Fruit fly (Drosophila melanogaster) whole organism, prepupa: ENCODE results near the gene Ret.

Experiments
- Blimp-1 ChIP-seq: fragments of 200-800 bp; sonication (Bioruptor generic); optimal IDR thresholded peaks from 3 replicates; lab custom pipeline; 2017; ENCODE audit warnings: missing biosample characterization, missing genetic modification characterization, mild to moderate bottlenecking, moderate library complexity, missing genetic modification reagents
- CG10669 ChIP-seq: fragments of 200-800 bp; sonication (Bioruptor generic); optimal IDR thresholded peaks from 3 replicates; lab custom pipeline; 2018; ENCODE audit warnings: missing biosample characterization, mild to moderate bottlenecking, missing genetic modification characterization, moderate library complexity
- CG11294 ChIP-seq: fragments of 200-800 bp; sonication (Bioruptor generic); IDR thresholded peaks from 2 replicates; pipeline ENCODE4 v1.3.6; 2022; ENCODE audit warnings: missing biosample characterization, missing genetic modification characterization
- CG11762 ChIP-seq: fragments of 200-800 bp; sonication (Bioruptor generic); optimal IDR thresholded peaks from 3 replicates; lab custom pipeline; 2016; ENCODE audit warnings: missing biosample characterization, missing genetic modification characterization; ENCODE audit not compliant: insufficient read depth
- CG11902 ChIP-seq: fragments of 200-800 bp; sonication (Bioruptor generic); optimal IDR thresholded peaks from 3 replicates; lab custom pipeline; 2016; ENCODE audit warnings: missing biosample characterization, missing genetic modification characterization
- CG15336 ChIP-seq: fragments of 200-800 bp; sonication (Bioruptor generic); IDR thresholded peaks from 2 replicates; pipeline ENCODE4 v1.3.6; 2022; ENCODE audit warnings: missing biosample characterization, missing genetic modification characterization
- CG1621 ChIP-seq: fragments of 200-800 bp; sonication (Bioruptor generic); optimal IDR thresholded peaks from 3 replicates; lab custom pipeline; 2018; ENCODE audit warnings: missing biosample characterization, mild to moderate bottlenecking, missing genetic modification characterization
- CG16779 ChIP-seq: fragments of 200-800 bp; sonication (Bioruptor generic); optimal IDR thresholded peaks from 3 replicates; lab custom pipeline; 2017; ENCODE audit warnings: missing biosample characterization, mild to moderate bottlenecking, missing genetic modification characterization
- CG3032 ChIP-seq: fragments of 200-800 bp; optimal IDR thresholded peaks from 2 replicates; lab custom pipeline; 2019; ENCODE audit warnings: missing biosample characterization, mild to moderate bottlenecking, missing genetic modification characterization, moderate library complexity
- CG31627 ChIP-seq: fragments of 200-800 bp; sonication (Bioruptor generic); optimal IDR thresholded peaks from 3 replicates; lab custom pipeline; 2016; ENCODE audit warnings: missing biosample characterization, missing genetic modification characterization
- CG34406 ChIP-seq: fragments of 200-800 bp; sonication (Bioruptor generic); optimal IDR thresholded peaks from 3 replicates; lab custom pipeline; 2016; ENCODE audit warnings: missing biosample characterization, missing genetic modification characterization
- CG4318 ChIP-seq: fragments of 200-800 bp; sonication (Bioruptor generic); optimal IDR thresholded peaks from 3 replicates; lab custom pipeline; 2017; ENCODE audit warnings: missing biosample characterization, mild to moderate bottlenecking, missing genetic modification characterization
- CG6163 ChIP-seq: fragments of 200-800 bp; sonication (Bioruptor generic); IDR thresholded peaks from 3 replicates; pipeline ENCODE4 v1.3.6; 2022; ENCODE audit warnings: missing biosample characterization, missing genetic modification characterization
- CG6276 ChIP-seq: fragments of 200-800 bp; sonication (Bioruptor generic); optimal IDR thresholded peaks from 2 replicates; lab custom pipeline; 2017; ENCODE audit warnings: missing biosample characterization, mild to moderate bottlenecking, missing genetic modification characterization
- CG6792 ChIP-seq: fragments of 200-800 bp; sonication (Bioruptor generic); optimal IDR thresholded peaks from 3 replicates; lab custom pipeline; 2016; ENCODE audit warnings: missing biosample characterization, missing genetic modification characterization
- CG6808 ChIP-seq: fragments of 200-800 bp; sonication (Bioruptor generic); optimal IDR thresholded peaks from 3 replicates; lab custom pipeline; 2017; ENCODE audit warnings: missing biosample characterization, missing genetic modification characterization, mild to moderate bottlenecking, moderate library complexity, missing genetic modification reagents
- CG6854 ChIP-seq: fragments of 200-800 bp; sonication (Bioruptor generic); optimal IDR thresholded peaks from 2 replicates; lab custom pipeline; 2017; ENCODE audit warnings: missing biosample characterization, mild to moderate bottlenecking, missing genetic modification characterization
- CG7368 ChIP-seq: fragments of 200-800 bp; sonication (Bioruptor generic); optimal IDR thresholded peaks from 3 replicates; lab custom pipeline; 2016; ENCODE audit warnings: missing biosample characterization, missing genetic modification characterization
- CG8632 ChIP-seq: fragments of 200-800 bp; sonication (Bioruptor generic); optimal IDR thresholded peaks from 3 replicates; lab custom pipeline; 2016; ENCODE audit warnings: missing biosample characterization, missing genetic modification characterization
- CG9139 ChIP-seq: fragments of 200-800 bp; sonication (Bioruptor generic); optimal IDR thresholded peaks from 3 replicates; lab custom pipeline; 2017; ENCODE audit warnings: missing biosample characterization, mild to moderate bottlenecking, missing genetic modification characterization
- Eip75B ChIP-seq: fragments of 200-800 bp; sonication (Bioruptor generic); optimal IDR thresholded peaks from 3 replicates; lab custom pipeline; 2016; ENCODE audit warnings: missing biosample characterization, missing genetic modification characterization
- Eip78C ChIP-seq: fragments of 200-800 bp; sonication (Bioruptor generic); peaks from one replicate; lab custom pipeline; 2016; ENCODE audit warnings: missing biosample characterization, missing genetic modification characterization
- Eip93F ChIP-seq: fragments of 200-800 bp; sonication (Bioruptor generic); optimal IDR thresholded peaks from 2 replicates; lab custom pipeline; 2016; ENCODE audit warnings: missing biosample characterization, mild to moderate bottlenecking, missing genetic modification characterization
- Ets96B ChIP-seq: fragments of 200-800 bp; optimal IDR thresholded peaks from 2 replicates; lab custom pipeline; 2019; ENCODE audit warnings: missing biosample characterization, mild to moderate bottlenecking, missing genetic modification characterization, moderate library complexity
- Hr38 ChIP-seq: sonication (Bioruptor generic); optimal IDR thresholded peaks from 2 replicates; lab custom pipeline; 2016; ENCODE audit warnings: missing biosample characterization, missing genetic modification characterization
- Hr39 ChIP-seq: fragments of 200-800 bp; sonication (Bioruptor generic); optimal IDR thresholded peaks from 2 replicates; lab custom pipeline; 2016; ENCODE audit warnings: missing biosample characterization, missing genetic modification characterization
- Hr4 ChIP-seq: fragments of 200-800 bp; sonication (Bioruptor generic); optimal IDR thresholded peaks from 3 replicates; lab custom pipeline; 2016; ENCODE audit warnings: missing biosample characterization, missing genetic modification characterization
- Lpt ChIP-seq: fragments of 200-800 bp; sonication (Bioruptor generic); optimal IDR thresholded peaks from 3 replicates; lab custom pipeline; 2016; ENCODE audit warnings: missing biosample characterization, missing genetic modification characterization
- Met ChIP-seq: fragments of 200-800 bp; sonication (Bioruptor generic); optimal IDR thresholded peaks from 3 replicates; lab custom pipeline; 2016; ENCODE audit warnings: missing biosample characterization, missing genetic modification characterization
- OdsH ChIP-seq: fragments of 200-800 bp; sonication (Bioruptor generic); optimal IDR thresholded peaks from 3 replicates; lab custom pipeline; 2016; ENCODE audit warnings: missing biosample characterization, missing genetic modification characterization
- Smox ChIP-seq: fragments of 200-800 bp; sonication (Bioruptor generic); optimal IDR thresholded peaks from 3 replicates; lab custom pipeline; 2016; ENCODE audit warnings: missing biosample characterization, missing genetic modification characterization
- Sox14 ChIP-seq: fragments of 200-800 bp; sonication (Bioruptor generic); optimal IDR thresholded peaks from 3 replicates; lab custom pipeline; 2016; ENCODE audit warnings: missing biosample characterization, missing genetic modification characterization
- achi ChIP-seq: fragments of 200-800 bp; sonication (Bioruptor generic); optimal IDR thresholded peaks from 3 replicates; lab custom pipeline; 2016; ENCODE audit warnings: missing biosample characterization, missing genetic modification characterization
- cyc ChIP-seq: fragments of 200-800 bp; sonication (Bioruptor generic); optimal IDR thresholded peaks from 3 replicates; lab custom pipeline; 2016; ENCODE audit warnings: missing biosample characterization, missing genetic modification characterization
- dac ChIP-seq: fragments of 200-800 bp; sonication (Bioruptor generic); optimal IDR thresholded peaks from 2 replicates; lab custom pipeline; 2017; ENCODE audit warnings: missing biosample characterization, mild to moderate bottlenecking, missing genetic modification characterization
- dsx ChIP-seq: fragments of 200-800 bp; optimal IDR thresholded peaks from 3 replicates; lab custom pipeline; 2019; ENCODE audit warnings: missing biosample characterization, mild to moderate bottlenecking, missing genetic modification characterization, moderate library complexity; ENCODE audit not compliant: poor library complexity, severe bottlenecking
- eg ChIP-seq: fragments of 200-800 bp; sonication (Bioruptor generic); IDR thresholded peaks from 3 replicates; pipeline ENCODE4 v1.3.6; 2022; ENCODE audit warnings: missing biosample characterization, missing genetic modification characterization
- fd59A ChIP-seq: fragments of 200-800 bp; sonication (Bioruptor generic); optimal IDR thresholded peaks from 2 replicates; lab custom pipeline; 2017; ENCODE audit warnings: missing biosample characterization, mild to moderate bottlenecking, missing genetic modification characterization, missing genetic modification reagents
- fd85E ChIP-seq: fragments of 200-800 bp; sonication (Bioruptor generic); optimal IDR thresholded peaks from 3 replicates; lab custom pipeline; 2016; ENCODE audit warnings: missing biosample characterization, missing genetic modification characterization
- lz ChIP-seq: fragments of 200-800 bp; sonication (Bioruptor generic); optimal IDR thresholded peaks from 3 replicates; lab custom pipeline; 2016; ENCODE audit warnings: missing biosample characterization, missing genetic modification characterization
- net ChIP-seq: fragments of 200-800 bp; sonication (Bioruptor generic); optimal IDR thresholded peaks from 3 replicates; lab custom pipeline; 2016; ENCODE audit warnings: missing biosample characterization, missing genetic modification characterization
- salr ChIP-seq, 2 experiments: fragments of 200-800 bp; sonication (Bioruptor generic); optimal IDR thresholded peaks; 3 replicates each; lab custom pipeline; 2016 to 2018; ENCODE audit warnings: missing biosample characterization in 2 of 2, missing genetic modification characterization in 2 of 2, mild to moderate bottlenecking in 1 of 2
- spab ChIP-seq: fragments of 200-800 bp; sonication (Bioruptor generic); optimal IDR thresholded peaks from 2 replicates; lab custom pipeline; 2017; ENCODE audit warnings: missing biosample characterization, mild to moderate bottlenecking, missing genetic modification characterization, missing genetic modification reagents
- topi ChIP-seq: fragments of 200-800 bp; sonication (Bioruptor generic); optimal IDR thresholded peaks from 3 replicates; lab custom pipeline; 2016; ENCODE audit warnings: missing biosample characterization, missing genetic modification characterization
- vri ChIP-seq: fragments of 200-800 bp; sonication (Bioruptor generic); optimal IDR thresholded peaks from 3 replicates; lab custom pipeline; 2016; ENCODE audit warnings: missing biosample characterization, mild to moderate bottlenecking, missing genetic modification characterization

Ret gene

dm6 chr2L:21158554-21158953, 40.0 kb downstream of the Ret start, which contains the start of the genes Coq3 and Pld3 (continued):
- TF ChIP-seq OdsH, result peak; percentile 97
- TF ChIP-seq salr (GFP tag; optimal IDR thresholded peaks at IDR 0.05; lab: Kevin White, UChicago), result peak; percentile 82 to 91
- peak; percentile 88 for TF ChIP-seq CG15336 (GFP tag; lab: Robert Waterston, UW)
- peak; percentile 94 for TF ChIP-seq CG6792 (GFP tag; lab: Kevin White, UChicago)
- TF ChIP-seq CG11762 (GFP tag; lab: Kevin White, UChicago), result peak; percentile 92
- peak; percentile 95 for TF ChIP-seq CG8632 (GFP tag; lab: Kevin White, UChicago)
- TF ChIP-seq CG3032 (tag; lab: Kevin White, UChicago), result peak; percentile 93
- peak; percentile 94 for TF ChIP-seq topi (GFP tag; lab: Kevin White, UChicago)
- TF ChIP-seq CG6163 (GFP tag; lab: Robert Waterston, UW), result peak; percentile 94
- peak; percentile 88 for TF ChIP-seq dsx (GFP tag; lab: Kevin White, UChicago)
- peak; percentile 91 for TF ChIP-seq Lpt (GFP tag; lab: Kevin White, UChicago)
- TF ChIP-seq Ets96B (tag; lab: Kevin White, UChicago), result peak; percentile 91
- peak; percentile 94 for TF ChIP-seq Hr39 (GFP tag; lab: Kevin White, UChicago)
- peak; percentile 95 for TF ChIP-seq net (GFP tag; lab: Kevin White, UChicago)
- peak; percentile 93 for TF ChIP-seq Eip93F (GFP tag; lab: Kevin White, UChicago)
- TF ChIP-seq CG34406, result peak; percentile 95
- TF ChIP-seq CG7368 (GFP tag; lab: Kevin White, UChicago), result peak; percentile 93
- TF ChIP-seq achi, result peak; percentile 98
- TF ChIP-seq CG1621 (tag; lab: Kevin White, UChicago), result peak; percentile 87
- peak; percentile 93 for TF ChIP-seq cyc (GFP tag; lab: Kevin White, UChicago)
- peak; percentile 89 for TF ChIP-seq CG10669
- peak; percentile 99 for TF ChIP-seq Eip78C (GFP tag; lab: Kevin White, UChicago)
- TF ChIP-seq spab, result peak; percentile 82
- peak; percentile 52 for TF ChIP-seq Hr38
- TF ChIP-seq eg (GFP tag; lab: Robert Waterston, UW), result peak; percentile 95
- TF ChIP-seq fd59A (GFP tag; lab: Kevin White, UChicago), result peak; percentile 82
- peak; percentile 85 for TF ChIP-seq CG11902
- peak; percentile 94 for TF ChIP-seq lz
- TF ChIP-seq CG4318 (GFP tag; lab: Kevin White, UChicago), result peak; percentile 85
- TF ChIP-seq CG16779 (tag; lab: Kevin White, UChicago), result no peak

- TF ChIP-seq CG6854 (GFP tag; lab: Kevin White, UChicago), result no peak
- no peak for TF ChIP-seq Eip75B (GFP tag; lab: Kevin White, UChicago)
- no peak for TF ChIP-seq Met (GFP tag; lab: Kevin White, UChicago)
- no peak for TF ChIP-seq Smox (GFP tag; lab: Kevin White, UChicago)
- no peak for TF ChIP-seq CG6792 (GFP tag; lab: Kevin White, UChicago)
- TF ChIP-seq CG10669, result no peak
- TF ChIP-seq spab, result no peak
- TF ChIP-seq net (GFP tag; lab: Kevin White, UChicago), result no peak
- TF ChIP-seq Hr4 (GFP tag; lab: Kevin White, UChicago), result peak; percentile 32
- no peak for TF ChIP-seq Sox14 (GFP tag; lab: Kevin White, UChicago)
- no peak for TF ChIP-seq CG9139 (GFP tag; lab: Kevin White, UChicago)
- no peak for TF ChIP-seq Blimp-1
- TF ChIP-seq CG6808 (GFP tag; lab: Kevin White, UChicago), result no peak
- TF ChIP-seq fd85E (GFP tag; lab: Kevin White, UChicago), result no peak
- TF ChIP-seq Lpt (GFP tag; lab: Kevin White, UChicago), result no peak
- TF ChIP-seq OdsH, result no peak
- TF ChIP-seq topi (GFP tag; lab: Kevin White, UChicago), result peak; percentile 9
- no peak for TF ChIP-seq CG6276 (GFP tag; lab: Kevin White, UChicago)
- peak; percentile 25 for TF ChIP-seq achi
- TF ChIP-seq dac (GFP tag; lab: Kevin White, UChicago), result no peak
- TF ChIP-seq CG4318 (GFP tag; lab: Kevin White, UChicago), result no peak
- TF ChIP-seq CG34406, result no peak
- no peak for TF ChIP-seq CG3032 (tag; lab: Kevin White, UChicago)
- TF ChIP-seq Hr38, result no peak
- TF ChIP-seq CG7368 (GFP tag; lab: Kevin White, UChicago), result peak; percentile 2
- peak; percentile 34 for TF ChIP-seq CG31627 (GFP tag; lab: Kevin White, UChicago)
- TF ChIP-seq Ets96B (tag; lab: Kevin White, UChicago), result no peak
- TF ChIP-seq vri, result no peak
- peak; percentile 77 for TF ChIP-seq Eip78C (GFP tag; lab: Kevin White, UChicago)
- TF ChIP-seq CG11294 (GFP tag; lab: Robert Waterston, UW), result no peak
- TF ChIP-seq CG16779 (tag; lab: Kevin White, UChicago), result no peak
- no peak for TF ChIP-seq CG8632 (GFP tag; lab: Kevin White, UChicago)
- no peak for TF ChIP-seq CG1621 (tag; lab: Kevin White, UChicago)
Observed at dm6 chr2L:21156156-21157040, 42.2 kb downstream of the Ret start, which contains the start of the genes Mpp6 and E2f2. Gene Mpp6, plus strand, starts transcription at chr2L:21156288. Gene E2f2, minus strand, starts transcription at chr2L:21156749.
